Worm (Caenorhabditis elegans) whole organism, midembryonic: Measurements from ENCODE around the gene daf-2.

Experiments used
- T22C8.4 ChIP-seq: fragments of 200-800 bp; sonication (Bioruptor generic); IDR thresholded peaks from 2 replicates; pipeline ENCODE4 v1.3.6; 2022; ENCODE audit warnings: missing genetic modification characterization, missing compliant biosample characterization
- cog-1 ChIP-seq: sonication (generic microtip); optimal IDR thresholded peaks from 2 replicates; lab custom pipeline; 2016; ENCODE audit warnings: missing genetic modification characterization, missing compliant biosample characterization
- flt-1 ChIP-seq: fragments of 200-800 bp; sonication (Bioruptor generic); IDR thresholded peaks from 2 replicates; pipeline ENCODE4 v1.3.6; 2022; ENCODE audit warnings: missing genetic modification characterization, missing compliant biosample characterization
- klf-2 ChIP-seq: fragments of 200-800 bp; sonication (Bioruptor generic); conservative IDR thresholded peaks from 2 replicates; pipeline ENCODE4 v1.3.6; 2022; ENCODE audit warnings: missing genetic modification reagents, missing genetic modification characterization, missing compliant biosample characterization
- med-1 ChIP-seq: sonication (generic microtip); optimal IDR thresholded peaks from 2 replicates; lab custom pipeline; 2017; ENCODE audit warnings: missing genetic modification characterization, mild to moderate bottlenecking, missing compliant biosample characterization, antibody characterized with exemption, missing genetic modification reagents; ENCODE audit not compliant: insufficient read depth
- ref-1 ChIP-seq: fragments of 200-800 bp; sonication (Bioruptor generic); conservative IDR thresholded peaks from 2 replicates; pipeline ENCODE4 v1.3.6; 2022; ENCODE audit warnings: missing genetic modification reagents, missing genetic modification characterization, missing compliant biosample characterization
- tab-1 ChIP-seq: fragments of 200-800 bp; sonication (Bioruptor generic); IDR thresholded peaks from 2 replicates; pipeline ENCODE4 v1.3.6; 2022; ENCODE audit warnings: missing genetic modification characterization, missing compliant biosample characterization
- ztf-23 ChIP-seq: fragments of 200-800 bp; sonication (Bioruptor generic); IDR thresholded peaks from 2 replicates; pipeline ENCODE4 v1.3.6; 2022; ENCODE audit warnings: missing genetic modification reagents, missing genetic modification characterization, missing compliant biosample characterization
- ztf-29 ChIP-seq: fragments of 200-800 bp; sonication (Bioruptor generic); IDR thresholded peaks from 2 replicates; pipeline ENCODE4 v1.3.6; 2022; ENCODE audit warnings: missing genetic modification reagents, missing genetic modification characterization, missing compliant biosample characterization

The daf-2 gene

ce11 chrIII:3063565-3063964 is 22.9 kb upstream of the daf-2 start:
- TF ChIP-seq ztf-23 (GFP tag; lab: Robert Waterston, UW): no peak
- no peak for TF ChIP-seq flt-1
- TF ChIP-seq T22C8.4 (GFP tag; lab: Robert Waterston, UW): no peak
- no peak for TF ChIP-seq ref-1
- no peak for TF ChIP-seq klf-2
- no peak for TF ChIP-seq ztf-29
- TF ChIP-seq med-1 (GFP tag; lab: Kevin White, UChicago): no peak
- no peak for TF ChIP-seq tab-1 (GFP tag; lab: Robert Waterston, UW)
- no peak for TF ChIP-seq cog-1 (tag; lab: Kevin White, UChicago)

- no peak for TF ChIP-seq klf-2
- no peak for TF ChIP-seq T22C8.4 (GFP tag; lab: Robert Waterston, UW)
- no peak for TF ChIP-seq ztf-23 (GFP tag; lab: Robert Waterston, UW)
- no peak for TF ChIP-seq tab-1 (GFP tag; lab: Robert Waterston, UW)
- TF ChIP-seq ref-1: no peak
- no peak for TF ChIP-seq med-1 (GFP tag; lab: Kevin White, UChicago)
- no peak for TF ChIP-seq cog-1 (tag; lab: Kevin White, UChicago)
- no peak for TF ChIP-seq ztf-29
- no peak for TF ChIP-seq flt-1
Observed at ce11 chrIII:3063084-3063483, 22.4 kb upstream of the daf-2 start.

DNA sequence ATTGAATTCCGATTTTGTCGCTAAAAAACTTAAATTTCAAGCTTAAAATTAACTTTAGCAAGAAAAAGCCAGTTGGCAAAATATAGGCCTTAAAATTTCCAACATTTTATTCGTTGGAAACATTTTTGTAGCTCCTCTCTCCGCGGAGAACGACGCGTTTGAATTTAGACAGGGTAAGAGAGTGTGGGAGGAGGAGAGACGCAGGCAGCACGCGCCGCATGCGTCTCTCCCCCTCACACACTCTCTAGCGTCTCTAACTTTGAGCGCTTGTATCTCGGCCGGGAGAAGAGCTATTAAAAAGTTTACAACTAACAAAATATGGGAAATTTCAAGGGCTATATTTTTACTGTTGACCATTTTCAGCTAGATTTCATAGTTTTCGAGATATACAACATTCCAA is 20.6 kb upstream of the daf-2 start:
- no peak for TF ChIP-seq ztf-23 (GFP tag; lab: Robert Waterston, UW)
- no peak for TF ChIP-seq T22C8.4 (GFP tag; lab: Robert Waterston, UW)
- no peak for TF ChIP-seq ztf-29
- TF ChIP-seq flt-1: no peak
- TF ChIP-seq med-1 (GFP tag; lab: Kevin White, UChicago): no peak
- no peak for TF ChIP-seq cog-1 (tag; lab: Kevin White, UChicago)
- no peak for TF ChIP-seq tab-1 (GFP tag; lab: Robert Waterston, UW)
- TF ChIP-seq ref-1: no peak
- TF ChIP-seq klf-2: no peak

- no peak for TF ChIP-seq med-1 (GFP tag; lab: Kevin White, UChicago)
- no peak for TF ChIP-seq ref-1
- TF ChIP-seq tab-1 (GFP tag; lab: Robert Waterston, UW): no peak
- no peak for TF ChIP-seq flt-1
- no peak for TF ChIP-seq cog-1 (tag; lab: Kevin White, UChicago)
- TF ChIP-seq ztf-23 (GFP tag; lab: Robert Waterston, UW): no peak
- TF ChIP-seq klf-2: no peak
- no peak for TF ChIP-seq T22C8.4 (GFP tag; lab: Robert Waterston, UW)
- no peak for TF ChIP-seq ztf-29
Observed at ce11 chrIII:3060262-3060661, 19.6 kb upstream of the daf-2 start, which contains the start of gene fipr-29. Gene fipr-29 (minus strand): TSS chrIII:3060362.

- no peak for TF ChIP-seq cog-1 (tag; lab: Kevin White, UChicago)
- no peak for TF ChIP-seq med-1 (GFP tag; lab: Kevin White, UChicago)
- TF ChIP-seq klf-2: no peak
- TF ChIP-seq ztf-29: 0 out of 2 replicates have a peak, but pooled peaks have one; percentile 9
Observed at ce11 chrIII:3055878-3056277, 15.2 kb upstream of the daf-2 start.

- no peak for TF ChIP-seq med-1 (GFP tag; lab: Kevin White, UChicago)
- TF ChIP-seq cog-1 (tag; lab: Kevin White, UChicago): no peak
- TF ChIP-seq T22C8.4 (GFP tag; lab: Robert Waterston, UW): no peak
- TF ChIP-seq flt-1: no peak
- TF ChIP-seq ztf-29: no peak
- TF ChIP-seq tab-1 (GFP tag; lab: Robert Waterston, UW): no peak
- no peak for TF ChIP-seq ztf-23 (GFP tag; lab: Robert Waterston, UW)
- TF ChIP-seq ref-1: no peak
- TF ChIP-seq klf-2: no peak
Observed at ce11 chrIII:3047909-3048308, 7.3 kb upstream of the daf-2 start.

- TF ChIP-seq klf-2 (no peak), ztf-23 (GFP tag; lab: Robert Waterston, UW) (no peak), ref-1 (no peak), tab-1 (GFP tag; lab: Robert Waterston, UW) (no peak), cog-1 (tag; lab: Kevin White, UChicago) (no peak), T22C8.4 (GFP tag; lab: Robert Waterston, UW) (no peak), med-1 (GFP tag; lab: Kevin White, UChicago) (no peak), flt-1 (no peak), ztf-29 (no peak)
Observed at ce11 chrIII:3047040-3047439, 6.4 kb upstream of the daf-2 start, which contains the start of gene cutl-25. Gene cutl-25 (minus strand): TSS chrIII:3047140.

DNA sequence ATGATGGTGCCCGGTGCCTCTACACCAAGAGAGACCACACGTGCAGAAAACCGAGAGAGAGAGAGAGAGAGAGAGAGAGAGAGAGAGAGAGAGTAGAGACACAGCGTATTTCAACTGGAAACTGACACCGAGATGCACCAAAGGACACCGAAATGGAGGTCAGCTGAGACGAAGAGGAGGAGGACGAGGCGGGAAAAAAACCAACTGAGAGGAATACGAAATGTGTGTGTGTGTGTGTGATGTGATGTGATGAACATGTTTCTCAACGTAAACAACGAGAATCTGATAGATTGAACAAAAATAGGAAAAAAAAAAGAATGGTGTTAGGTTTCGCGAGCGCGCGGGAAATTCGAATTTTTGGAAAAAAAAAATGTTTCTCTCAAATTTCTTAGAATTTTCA is 3.3 kb downstream of the daf-2 start:
- no peak for TF ChIP-seq T22C8.4 (GFP tag; lab: Robert Waterston, UW)

ce11 chrIII:3035977-3036376 is 4.7 kb downstream of the daf-2 start:
- TF ChIP-seq cog-1 (tag; lab: Kevin White, UChicago): peak; percentile 39
- TF ChIP-seq med-1 (GFP tag; lab: Kevin White, UChicago): no peak

DNA sequence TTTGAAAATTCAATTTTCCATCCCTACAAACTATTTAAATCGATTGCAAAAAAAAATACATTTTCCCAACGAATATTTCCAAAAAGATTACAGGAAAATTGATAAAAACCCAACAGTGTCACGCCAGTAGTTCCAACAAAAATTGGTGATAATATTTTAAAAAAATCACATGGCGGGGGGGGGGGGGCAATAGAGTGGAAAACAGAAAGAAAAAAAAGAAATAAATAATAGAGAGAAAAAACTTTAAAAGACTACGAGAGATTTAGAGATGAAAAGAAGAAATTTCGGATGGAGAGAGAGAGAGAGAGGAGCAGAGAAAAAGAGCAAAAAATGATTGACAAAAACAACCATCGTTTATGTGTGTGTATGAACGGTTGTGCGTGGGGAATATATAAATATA is 6.2 kb downstream of the daf-2 start:
- TF ChIP-seq ref-1: no peak
- no peak for TF ChIP-seq ztf-23 (GFP tag; lab: Robert Waterston, UW)
- no peak for TF ChIP-seq klf-2
- no peak for TF ChIP-seq flt-1
- no peak for TF ChIP-seq cog-1 (tag; lab: Kevin White, UChicago)
- TF ChIP-seq ztf-29: no peak
- TF ChIP-seq med-1 (GFP tag; lab: Kevin White, UChicago): no peak
- no peak for TF ChIP-seq T22C8.4 (GFP tag; lab: Robert Waterston, UW)
- TF ChIP-seq tab-1 (GFP tag; lab: Robert Waterston, UW): no peak

ce11 chrIII:3033931-3034330 is 6.7 kb downstream of the daf-2 start:
- TF ChIP-seq tab-1 (GFP tag; lab: Robert Waterston, UW): no peak
